Fruit fly (Drosophila melanogaster): ENCODE results near the gene CG5958.

Gene CG5958

dm6 chr2L:7401627-7402026 lies 31.7 kb downstream of the CG5958 start (continued):
- TF ChIP-seq chinmo (GFP tag; IDR thresholded peaks at IDR 0.05; ENCODE audit: partially characterized antibody) (no peak), CG30020 (tag; optimal IDR thresholded peaks at IDR 0.05) (peak; percentile 12), CG6765 (GFP tag; optimal IDR thresholded peaks at IDR 0.05) (peak; percentile 13), ham (GFP tag; IDR thresholded peaks at IDR 0.05) (no peak), HLHmδ (GFP tag; optimal IDR thresholded peaks at IDR 0.05) (no peak), lab (GFP tag; optimal IDR thresholded peaks at IDR 0.05) (peak; percentile 78), CG4707 (GFP tag; optimal IDR thresholded peaks at IDR 0.05) (no peak), HLH54F (GFP tag; optimal IDR thresholded peaks at IDR 0.05) (no peak), CG11696 (GFP tag; IDR thresholded peaks at IDR 0.05) (peak; percentile 66; the same call in 1 of the 2 replicates), dimm (GFP tag; IDR thresholded peaks at IDR 0.05) (peak; percentile 37; the same call in 1 of the 2 replicates), CG32772 (GFP tag; IDR thresholded peaks at IDR 0.05) (peak; percentile 71; the same call in 1 of the 2 replicates), Deaf1 (tag; optimal IDR thresholded peaks at IDR 0.05) (peak; percentile 63), CG30431 (GFP tag; optimal IDR thresholded peaks at IDR 0.05) (no peak), Dll (GFP tag; IDR thresholded peaks at IDR 0.05; ENCODE audit: partially characterized antibody) (no peak), CG4617 (GFP tag; optimal IDR thresholded peaks at IDR 0.05; ENCODE audit: borderline replicate concordance) (no peak), esg (GFP tag; conservative IDR thresholded peaks at IDR 0.05) (peak; percentile 63), CG7271 (tag; optimal IDR thresholded peaks at IDR 0.05) (no peak), Blimp-1 (GFP tag; optimal IDR thresholded peaks at IDR 0.05) (peak; percentile 75), pzg (GFP tag; optimal IDR thresholded peaks at IDR 0.05) (no peak), BtbVII (GFP tag; optimal IDR thresholded peaks at IDR 0.05) (no peak), CkIIα-i1 (GFP tag; IDR thresholded peaks at IDR 0.05) (no peak), sqz (GFP tag; optimal IDR thresholded peaks at IDR 0.05) (peak; percentile 13), CG6175 (GFP tag; IDR thresholded peaks at IDR 0.05) (no peak), schlank (tag; optimal IDR thresholded peaks at IDR 0.05) (peak; percentile 27), Fer2 (tag; optimal IDR thresholded peaks at IDR 0.05) (peak; percentile 56), CG8765 (GFP tag; IDR thresholded peaks at IDR 0.05) (no peak; the same call in 1 of the 2 replicates), CG17361 (GFP tag; IDR thresholded peaks at IDR 0.05) (peak; percentile 72), CG15514 (GFP tag; optimal IDR thresholded peaks at IDR 0.05) (peak; percentile 29), lov (optimal IDR thresholded peaks at IDR 0.05) (no peak), lov (GFP tag; IDR thresholded peaks at IDR 0.05) (no peak), CG6854 (GFP tag; optimal IDR thresholded peaks at IDR 0.05) (no peak), CG13296 (GFP tag; optimal IDR thresholded peaks at IDR 0.05) (peak; percentile 62), lola (GFP tag; optimal IDR thresholded peaks at IDR 0.05) (peak in 1 of 3 experiments; percentile 43), slp2 (GFP tag; optimal IDR thresholded peaks at IDR 0.05) (no peak), mld (GFP tag; IDR thresholded peaks at IDR 0.05; ENCODE audit: partially characterized antibody) (no peak), psq (GFP tag; optimal IDR thresholded peaks at IDR 0.05) (no peak), nerfin-1 (tag; optimal IDR thresholded peaks at IDR 0.05) (peak; percentile 56), Mes4 (GFP tag; optimal IDR thresholded peaks at IDR 0.05) (no peak), CG11247 (GFP tag; IDR thresholded peaks at IDR 0.05) (peak; percentile 73; the same call in 1 of the 2 replicates), stc (GFP tag; IDR thresholded peaks at IDR 0.05) (peak; percentile 78), CG17568 (GFP tag; optimal IDR thresholded peaks at IDR 0.05) (no peak), CG11504 (tag; optimal IDR thresholded peaks at IDR 0.05) (peak; percentile 81), ab (GFP tag; optimal IDR thresholded peaks at IDR 0.05) (no peak), Antp (GFP tag; optimal IDR thresholded peaks at IDR 0.05) (peak; percentile 27), cwo (GFP tag; optimal IDR thresholded peaks at IDR 0.05) (peak; percentile 60), Ssrp (tag; optimal IDR thresholded peaks at IDR 0.05) (peak; percentile 54), sr (GFP tag; IDR thresholded peaks at IDR 0.05) (no peak), CG10431 (GFP tag; optimal IDR thresholded peaks at IDR 0.05) (peak; percentile 2), YL-1 (GFP tag; optimal IDR thresholded peaks at IDR 0.05) (no peak), CG4820 (GFP tag; optimal IDR thresholded peaks at IDR 0.05) (peak; percentile 54)
